Fruit fly (Drosophila melanogaster): ENCODE measurements around the gene mRpS26.

mRpS26 gene

dm6 chr3L:18106021-18106944 lies at the start of gene mRpS26, which contains the start of gene CG13698:
TSS of gene mRpS26 (plus strand) at chr3L:18106579.
TSS of gene CG13698 (minus strand) at chr3L:18106149.
- TF ChIP-seq D1 (tag; optimal IDR thresholded peaks at IDR 0.05) (peak; percentile 23), CG13204 (GFP tag; optimal IDR thresholded peaks at IDR 0.05) (no peak), CG14655 (GFP tag; optimal IDR thresholded peaks at IDR 0.05) (no peak), CG4496 (GFP tag; IDR thresholded peaks at IDR 0.05) (peak; percentile 62; the same call in 2 of the 3 replicates), CG15710 (tag; optimal IDR thresholded peaks at IDR 0.05) (peak; percentile 74), Snoo (tag; optimal IDR thresholded peaks at IDR 0.05) (peak; percentile 61), Ets98B (GFP tag; IDR thresholded peaks at IDR 0.05) (peak; percentile 56), CG32121 (GFP tag; IDR thresholded peaks at IDR 0.05) (peak; percentile 46), CG8301 (tag; optimal IDR thresholded peaks at IDR 0.05) (peak; percentile 45), CG10348 (GFP tag; IDR thresholded peaks at IDR 0.05) (no peak), CG9948 (tag; optimal IDR thresholded peaks at IDR 0.05) (peak; percentile 51), Pif1B (GFP tag; optimal IDR thresholded peaks at IDR 0.05) (peak; percentile 45), CG34367 (tag; optimal IDR thresholded peaks at IDR 0.05) (peak; percentile 47), rn (GFP tag; IDR thresholded peaks at IDR 0.05) (no peak), fd96Ca (GFP tag; IDR thresholded peaks at IDR 0.05) (peak; percentile 55; the same call in 1 of the 3 replicates), CG17806 (tag; optimal IDR thresholded peaks at IDR 0.05) (peak; percentile 54), gl (tag; optimal IDR thresholded peaks at IDR 0.05) (no peak), Pif1A (GFP tag; optimal IDR thresholded peaks at IDR 0.05) (no peak), CG12605 (GFP tag; IDR thresholded peaks at IDR 0.05) (0 out of 2 replicates have a peak, but pooled peaks have one; percentile 11), CG8159 (tag; optimal IDR thresholded peaks at IDR 0.05) (peak; percentile 71), EcR (GFP tag; optimal IDR thresholded peaks at IDR 0.05) (no peak)

dm6 chr3L:18057033-18057432 lies 49.3 kb upstream of the mRpS26 start:
- TF ChIP-seq fd96Ca (GFP tag; IDR thresholded peaks at IDR 0.05) (no peak), CG14655 (GFP tag; optimal IDR thresholded peaks at IDR 0.05) (no peak), Pif1B (GFP tag; optimal IDR thresholded peaks at IDR 0.05) (no peak), CG8159 (tag; optimal IDR thresholded peaks at IDR 0.05) (no peak), CG4496 (GFP tag; IDR thresholded peaks at IDR 0.05) (no peak), rn (GFP tag; IDR thresholded peaks at IDR 0.05) (no peak), Snoo (tag; optimal IDR thresholded peaks at IDR 0.05) (no peak), EcR (GFP tag; optimal IDR thresholded peaks at IDR 0.05) (peak; percentile 93)

- TF ChIP-seq Ets98B (GFP tag; IDR thresholded peaks at IDR 0.05) (no peak), EcR (GFP tag; optimal IDR thresholded peaks at IDR 0.05) (peak; percentile 80), CG12605 (GFP tag; IDR thresholded peaks at IDR 0.05) (no peak), CG17806 (tag; optimal IDR thresholded peaks at IDR 0.05) (peak; percentile 60), CG8301 (tag; optimal IDR thresholded peaks at IDR 0.05) (no peak), gl (tag; optimal IDR thresholded peaks at IDR 0.05) (peak; percentile 17), CG32121 (GFP tag; IDR thresholded peaks at IDR 0.05) (no peak), CG9948 (tag; optimal IDR thresholded peaks at IDR 0.05) (peak; percentile 19), Snoo (tag; optimal IDR thresholded peaks at IDR 0.05) (no peak), Pif1A (GFP tag; optimal IDR thresholded peaks at IDR 0.05) (no peak), CG4496 (GFP tag; IDR thresholded peaks at IDR 0.05) (no peak), CG34367 (tag; optimal IDR thresholded peaks at IDR 0.05) (peak; percentile 53), CG14655 (GFP tag; optimal IDR thresholded peaks at IDR 0.05) (no peak), CG8159 (tag; optimal IDR thresholded peaks at IDR 0.05) (no peak), CG15710 (tag; optimal IDR thresholded peaks at IDR 0.05) (peak; percentile 68), CG13204 (GFP tag; optimal IDR thresholded peaks at IDR 0.05) (peak; percentile 78)
Measured at dm6 chr3L:18057752-18058518, 48.4 kb upstream of the mRpS26 start.

- TF ChIP-seq fd96Ca (GFP tag; IDR thresholded peaks at IDR 0.05), result no peak
- TF ChIP-seq rn (GFP tag; IDR thresholded peaks at IDR 0.05), result no peak
- TF ChIP-seq CG10348 (GFP tag; IDR thresholded peaks at IDR 0.05), result no peak
- TF ChIP-seq CG12605 (GFP tag; IDR thresholded peaks at IDR 0.05), result no peak
- no peak for TF ChIP-seq CG15710 (tag; optimal IDR thresholded peaks at IDR 0.05)
- TF ChIP-seq Snoo (tag; optimal IDR thresholded peaks at IDR 0.05), result no peak
- no peak for TF ChIP-seq EcR (GFP tag; optimal IDR thresholded peaks at IDR 0.05)
- TF ChIP-seq Ets98B (GFP tag; IDR thresholded peaks at IDR 0.05), result no peak
- no peak for TF ChIP-seq CG4496 (GFP tag; IDR thresholded peaks at IDR 0.05)
- no peak for TF ChIP-seq Pif1A (GFP tag; optimal IDR thresholded peaks at IDR 0.05)
- TF ChIP-seq CG32121 (GFP tag; IDR thresholded peaks at IDR 0.05), result no peak
- TF ChIP-seq CG34367 (tag; optimal IDR thresholded peaks at IDR 0.05), result no peak
- no peak for TF ChIP-seq Pif1B (GFP tag; optimal IDR thresholded peaks at IDR 0.05)
- no peak for TF ChIP-seq CG17806 (tag; optimal IDR thresholded peaks at IDR 0.05)
- TF ChIP-seq CG13204 (GFP tag; optimal IDR thresholded peaks at IDR 0.05), result no peak
- no peak for TF ChIP-seq CG9948 (tag; optimal IDR thresholded peaks at IDR 0.05)
- no peak for TF ChIP-seq CG14655 (GFP tag; optimal IDR thresholded peaks at IDR 0.05)
- no peak for TF ChIP-seq CG8301 (tag; optimal IDR thresholded peaks at IDR 0.05)
- TF ChIP-seq gl (tag; optimal IDR thresholded peaks at IDR 0.05), result no peak
- TF ChIP-seq CG8159 (tag; optimal IDR thresholded peaks at IDR 0.05), result no peak
Measured at dm6 chr3L:18061240-18061639, 45.1 kb upstream of the mRpS26 start.
